Fruit fly (Drosophila melanogaster) whole organism, prepupa: Measurements from ENCODE around the gene CG17834.

Source experiments
- Gug ChIP-seq: fragments of 200-800 bp; sonication (Bioruptor generic); IDR thresholded peaks from 2 replicates; pipeline ENCODE4 v1.3.6; 2022; ENCODE audit warnings: missing biosample characterization, missing genetic modification characterization
- dsx ChIP-seq: fragments of 200-800 bp; optimal IDR thresholded peaks from 3 replicates; lab custom pipeline; 2019; ENCODE audit warnings: missing biosample characterization, mild to moderate bottlenecking, missing genetic modification characterization, moderate library complexity; ENCODE audit not compliant: poor library complexity, severe bottlenecking
- pdm3 ChIP-seq: fragments of 200-800 bp; sonication (Bioruptor generic); optimal IDR thresholded peaks from 3 replicates; lab custom pipeline; 2016; ENCODE audit warnings: missing biosample characterization, missing genetic modification characterization

- no peak for TF ChIP-seq dsx
- TF ChIP-seq Gug: no peak
- TF ChIP-seq pdm3: no peak
Observed at dm6 chr2L:8481623-8482424, 47.1 kb upstream of the CG17834 start, which contains the start of gene CG43796.
